Worm (Caenorhabditis elegans): Measurements from ENCODE around the gene coh-4.

coh-4 gene

DNA sequence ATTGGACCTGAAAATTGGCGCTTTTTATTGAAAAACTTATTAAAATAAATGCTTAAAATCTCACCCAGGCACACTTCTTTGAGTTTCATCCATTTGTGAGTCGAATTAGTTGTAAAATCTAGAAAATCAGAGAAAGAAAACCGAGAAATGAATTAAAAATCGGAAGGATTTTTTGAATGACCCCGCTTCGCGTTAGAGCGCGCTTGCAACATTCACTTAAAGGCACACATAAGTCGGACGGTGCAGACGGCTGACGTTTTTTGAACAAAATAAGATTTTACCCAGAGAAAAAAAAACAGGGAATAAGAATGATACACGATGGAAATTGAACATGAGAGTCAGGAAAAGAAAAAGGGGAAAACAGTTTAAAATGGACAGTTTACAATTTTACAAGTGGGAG is 5.8 kb downstream of the coh-4 start (continued):
- no peak for TF ChIP-seq madf-3 (GFP tag; IDR thresholded peaks at IDR 0.05)
- TF ChIP-seq dpl-1 (GFP tag; optimal IDR thresholded peaks at IDR 0.05): peak; percentile 2
- TF ChIP-seq B0261.1 (tag; optimal IDR thresholded peaks at IDR 0.05): no peak
- TF ChIP-seq B0019.2 (GFP tag; conservative IDR thresholded peaks at IDR 0.05): no peak
- TF ChIP-seq mcd-1 (GFP tag; IDR thresholded peaks at IDR 0.05): peak; percentile 72
- no peak for TF ChIP-seq aptf-2 (GFP tag; conservative IDR thresholded peaks at IDR 0.05)
- TF ChIP-seq ztf-18 (tag; optimal IDR thresholded peaks at IDR 0.05): no peak
- no peak for TF ChIP-seq Y67H2A.10 (GFP tag; conservative IDR thresholded peaks at IDR 0.05)
- TF ChIP-seq snpc-3.4 (tag; optimal IDR thresholded peaks at IDR 0.05): peak; percentile 8
- TF ChIP-seq madf-8 (GFP tag; conservative IDR thresholded peaks at IDR 0.05): no peak; the same call in 1 of the 2 replicates
- no peak for TF ChIP-seq tbx-9 (tag; optimal IDR thresholded peaks at IDR 0.05; ENCODE audit: borderline replicate concordance)
- no peak for TF ChIP-seq hsf-1 (GFP tag; IDR thresholded peaks at IDR 0.05)
- no peak for TF ChIP-seq ama-1 (optimal IDR thresholded peaks at IDR 0.05)
- no peak for TF ChIP-seq ama-1 (GFP tag; optimal IDR thresholded peaks at IDR 0.05)
- peak; percentile 24 for TF ChIP-seq efl-1 (GFP tag; optimal IDR thresholded peaks at IDR 0.05)
- TF ChIP-seq gei-17 (GFP tag; optimal IDR thresholded peaks at IDR 0.05): no peak
- TF ChIP-seq ceh-100 (GFP tag; IDR thresholded peaks at IDR 0.05): no peak
- no peak for TF ChIP-seq rcor-1 (GFP tag; IDR thresholded peaks at IDR 0.05)
- TF ChIP-seq chd-7 (tag; optimal IDR thresholded peaks at IDR 0.05): no peak
- no peak for TF ChIP-seq mxl-1 (tag; optimal IDR thresholded peaks at IDR 0.05)
- no peak for TF ChIP-seq lsy-27 (tag; optimal IDR thresholded peaks at IDR 0.05; ENCODE audit: borderline replicate concordance, insufficient read depth)
- TF ChIP-seq tbp1 (GFP tag; optimal IDR thresholded peaks at IDR 0.05): peak; percentile 2
- no peak for TF ChIP-seq snpc-1.1 (tag; optimal IDR thresholded peaks at IDR 0.05; ENCODE audit: insufficient read depth)
- no peak for TF ChIP-seq mel-28 (tag; optimal IDR thresholded peaks at IDR 0.05; ENCODE audit: borderline replicate concordance)
- TF ChIP-seq ceh-91 (GFP tag; IDR thresholded peaks at IDR 0.05): 0 out of 2 replicates have a peak, but pooled peaks have one; percentile 21
- no peak for TF ChIP-seq hlh-26 (GFP tag; conservative IDR thresholded peaks at IDR 0.05)
- no peak for TF ChIP-seq ets-4 (GFP tag; optimal IDR thresholded peaks at IDR 0.05)
- TF ChIP-seq attf-6 (GFP tag; IDR thresholded peaks at IDR 0.05): 0 out of 2 replicates have a peak, but pooled peaks have one; percentile 29
- no peak for TF ChIP-seq F22D6.2 (tag; optimal IDR thresholded peaks at IDR 0.05)
- TF ChIP-seq ztf-25 (GFP tag; IDR thresholded peaks at IDR 0.05): no peak
- no peak for TF ChIP-seq nfyb-1 (GFP tag; IDR thresholded peaks at IDR 0.05)
- TF ChIP-seq B0035.1 (tag; optimal IDR thresholded peaks at IDR 0.05): no peak
- no peak for TF ChIP-seq repo-1 (tag; optimal IDR thresholded peaks at IDR 0.05)
- TF ChIP-seq let-526 (GFP tag; IDR thresholded peaks at IDR 0.05): no peak
- TF ChIP-seq rec-8 (tag; optimal IDR thresholded peaks at IDR 0.05): no peak
- TF ChIP-seq K11D2.4 (GFP tag; IDR thresholded peaks at IDR 0.05): no peak
- TF ChIP-seq lsl-1 (GFP tag; optimal IDR thresholded peaks at IDR 0.05): peak; percentile 47
- no peak for TF ChIP-seq him-1 (tag; optimal IDR thresholded peaks at IDR 0.05)
- TF ChIP-seq hmg-1.2 (GFP tag; IDR thresholded peaks at IDR 0.05): peak; percentile 20; the same call in 1 of the 2 replicates
- no peak for TF ChIP-seq snpc-1.3 (tag; optimal IDR thresholded peaks at IDR 0.05; ENCODE audit: insufficient read depth)
- TF ChIP-seq rpc-1 (optimal IDR thresholded peaks at IDR 0.05): no peak
- TF ChIP-seq rpc-1 (tag; optimal IDR thresholded peaks at IDR 0.05): no peak
- no peak for TF ChIP-seq C17E4.6 (GFP tag; IDR thresholded peaks at IDR 0.05)
- TF ChIP-seq unc-62 (GFP tag; optimal IDR thresholded peaks at IDR 0.05): no peak
- TF ChIP-seq cebp-1 (GFP tag; IDR thresholded peaks at IDR 0.05): no peak
- TF ChIP-seq cebp-1 (tag; optimal IDR thresholded peaks at IDR 0.05): no peak
- peak; percentile 49 for TF ChIP-seq D2030.7 (GFP tag; IDR thresholded peaks at IDR 0.05)
- TF ChIP-seq ztf-6 (GFP tag; IDR thresholded peaks at IDR 0.05): no peak
- TF ChIP-seq F33H1.4 (GFP tag; IDR thresholded peaks at IDR 0.05): peak; percentile 41; the same call in 1 of the 2 replicates

Measured in whole organism, young adult.